Fruit fly (Drosophila melanogaster) S2 (cell line): ENCODE results near the gene CG34159.

ENCODE experiments used
- CG8478 ChIP-seq: fragments of >200 bp; optimal IDR thresholded peaks from 2 replicates; lab custom pipeline; 2018
- CTCF ChIP-seq, 2 experiments: fragments of >200 bp; optimal IDR thresholded peaks; 2 replicates each; lab custom pipeline; 2018

Gene CG34159

DNA sequence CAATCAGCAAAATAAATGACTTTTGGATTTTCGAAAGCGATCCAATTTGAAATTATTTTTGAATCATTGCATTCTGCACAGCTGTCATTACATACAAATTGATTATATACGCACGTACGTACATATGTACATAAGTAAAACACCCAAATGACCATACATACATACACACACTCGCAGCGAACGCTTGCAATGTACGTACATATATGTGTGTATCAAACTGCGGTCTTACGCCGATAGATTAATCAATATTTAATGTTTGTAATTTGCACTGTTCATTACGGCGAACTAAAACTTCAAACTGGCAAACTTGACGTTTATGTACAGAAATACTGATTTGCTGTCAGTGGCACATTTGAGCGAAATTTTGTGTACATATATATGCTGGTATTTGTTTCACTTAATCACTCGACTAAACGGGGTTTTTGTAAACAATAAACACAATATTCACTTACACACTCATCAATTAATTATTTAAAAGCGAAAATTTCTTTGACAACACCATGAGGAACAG, 22.2 kb upstream of the CG34159 start:
- TF ChIP-seq CTCF (optimal IDR thresholded peaks at IDR 0.05; lab: Kevin White, UChicago) (no peak), CG8478 (lab: Kevin White, UChicago) (no peak)

DNA sequence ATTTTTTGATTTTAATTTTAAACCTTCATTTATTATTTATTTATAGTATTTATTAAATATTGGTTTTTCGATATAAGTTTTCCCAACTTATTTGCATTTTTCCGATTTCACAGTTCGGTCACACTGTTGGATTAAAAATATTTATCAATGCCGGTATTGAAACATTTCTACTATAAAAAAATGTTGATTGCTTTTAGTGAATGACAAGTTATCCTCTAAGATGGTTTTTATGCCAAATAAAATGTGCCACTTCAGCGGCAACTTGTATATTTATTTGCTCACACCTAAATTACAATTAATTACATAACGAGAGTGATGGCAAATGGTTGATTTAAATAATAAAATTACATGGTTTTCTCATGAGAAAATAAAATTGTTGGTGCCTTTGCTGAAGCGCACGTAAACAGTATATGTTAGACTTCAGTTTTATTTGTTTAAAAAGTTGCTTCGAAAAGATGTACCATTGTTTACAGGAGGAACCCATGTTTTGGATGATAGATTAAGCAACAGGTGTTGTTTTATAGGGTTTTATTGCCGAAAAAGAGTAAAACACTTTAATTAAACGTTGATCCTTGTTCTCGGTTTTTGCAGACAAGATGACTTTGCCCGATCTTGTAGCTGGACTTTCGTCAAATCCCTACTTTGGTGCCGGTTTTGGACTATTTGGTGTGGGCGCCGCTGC, 18.6 kb upstream of the CG34159 start, which contains the start of gene Bcs1:
TSS of gene Bcs1 (plus strand) at position 108 of the 682 bp plus-strand sequence.
- TF ChIP-seq CG8478 (lab: Kevin White, UChicago) (no peak), CTCF (optimal IDR thresholded peaks at IDR 0.05; lab: Kevin White, UChicago) (no peak)

dm6 chr2L:10221387-10221705, 17.2 kb upstream of the CG34159 start:
- TF ChIP-seq CTCF (optimal IDR thresholded peaks at IDR 0.05; lab: Kevin White, UChicago): no peak
- TF ChIP-seq CG8478 (lab: Kevin White, UChicago): no peak

- TF ChIP-seq CTCF (optimal IDR thresholded peaks at IDR 0.05; lab: Kevin White, UChicago) (no peak), CG8478 (lab: Kevin White, UChicago) (no peak)
These were observed 16.6 kb upstream of the CG34159 start, which contains the start of the genes Npc1a and Prosalpha6 for dm6 chr2L:10220501-10221386. Gene Npc1a (minus strand): TSS chr2L:10221216. Gene Prosalpha6 (plus strand): TSS chr2L:10221351.

- TF ChIP-seq CTCF (optimal IDR thresholded peaks at IDR 0.05; lab: Kevin White, UChicago) (no peak), CG8478 (lab: Kevin White, UChicago) (no peak)
These were observed 15.9 kb upstream of the CG34159 start for dm6 chr2L:10220010-10220409.

- TF ChIP-seq CG8478 (lab: Kevin White, UChicago) (no peak), CTCF (optimal IDR thresholded peaks at IDR 0.05; lab: Kevin White, UChicago) (no peak)
These were observed 6.8 kb upstream of the CG34159 start, which contains the start of the genes CG5727 and ath for dm6 chr2L:10210631-10211557. Gene CG5727 (minus strand): TSS chr2L:10210681. Gene ath (plus strand): TSS chr2L:10211143.

DNA sequence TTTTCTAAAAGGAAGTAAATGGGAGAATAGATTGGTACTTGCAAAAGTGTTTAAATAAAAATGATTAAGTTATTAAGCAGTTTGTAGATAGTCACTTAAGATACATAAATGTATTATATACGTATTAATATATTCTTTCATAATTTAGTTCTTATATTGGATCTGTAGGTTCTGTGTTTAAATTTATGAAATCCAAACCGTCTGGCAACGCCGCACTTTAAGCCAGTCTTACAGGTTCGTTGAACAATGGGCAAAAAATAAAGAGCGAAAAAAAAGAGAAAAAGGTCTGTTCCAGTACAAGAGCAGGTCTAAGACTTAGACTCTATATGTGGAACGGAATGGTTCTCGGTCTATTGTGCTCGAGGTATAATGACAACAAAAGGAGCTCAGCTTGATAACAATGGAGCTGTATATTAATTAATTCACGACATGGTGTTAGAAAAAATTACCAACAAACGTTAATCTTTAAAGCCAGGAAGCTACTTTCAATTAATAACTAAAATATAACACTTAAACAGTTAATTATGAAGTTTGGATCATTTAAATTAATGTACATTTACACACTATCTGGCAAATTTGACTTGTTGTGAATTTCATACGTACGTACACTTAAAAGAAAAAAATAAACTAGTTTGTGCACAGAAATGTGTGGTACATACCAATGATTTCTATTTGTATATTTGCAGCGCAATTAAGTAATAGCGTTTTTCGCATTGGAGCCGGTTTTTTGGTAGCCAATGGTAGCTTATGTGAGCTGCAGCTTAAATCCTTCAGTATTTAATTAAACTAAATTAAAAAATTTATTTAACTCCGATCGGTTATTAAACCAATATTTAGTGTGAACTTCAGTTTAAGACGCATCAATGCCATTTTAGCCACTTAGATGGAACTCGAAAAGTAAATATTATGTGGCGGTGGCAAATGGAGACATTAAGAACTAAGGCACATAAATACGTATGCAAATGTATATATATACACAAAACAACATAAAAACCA, 5.0 kb upstream of the CG34159 start, which contains the start of gene CG5731:
TSS of gene CG5731 (minus strand) at position 946 of the 996 bp plus-strand sequence.
- TF ChIP-seq CG8478 (lab: Kevin White, UChicago) (no peak), CTCF (optimal IDR thresholded peaks at IDR 0.05; lab: Kevin White, UChicago) (no peak)

- no peak for TF ChIP-seq CTCF (optimal IDR thresholded peaks at IDR 0.05; lab: Kevin White, UChicago)
- TF ChIP-seq CG8478 (lab: Kevin White, UChicago): no peak
These were observed 2.6 kb upstream of the CG34159 start, which contains the start of gene Snx17 for dm6 chr2L:10206633-10207162. Gene Snx17 (minus strand): TSS chr2L:10206961.

- TF ChIP-seq CG8478 (lab: Kevin White, UChicago): no peak
- TF ChIP-seq CTCF (optimal IDR thresholded peaks at IDR 0.05; lab: Kevin White, UChicago): no peak
These were observed 1.8 kb upstream of the CG34159 start for dm6 chr2L:10205940-10206339.

DNA sequence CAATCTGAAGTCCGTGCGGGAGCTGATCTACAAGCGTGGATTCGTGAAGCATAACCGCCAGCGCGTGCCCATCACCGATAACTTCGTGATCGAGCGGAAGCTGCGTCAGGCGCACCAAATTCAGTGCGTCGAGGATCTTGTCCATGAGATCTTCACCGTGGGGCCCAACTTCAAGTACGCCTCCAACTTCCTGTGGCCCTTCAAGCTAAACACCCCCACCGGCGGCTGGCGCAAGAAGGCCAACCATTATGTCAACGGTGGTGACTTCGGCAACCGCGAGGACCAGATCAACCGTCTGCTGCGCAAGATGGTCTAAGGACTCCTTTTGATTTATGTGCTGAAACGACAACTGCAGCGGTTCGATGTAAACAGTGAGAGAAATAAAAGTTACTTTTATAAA, 2.4 kb downstream of the CG34159 start:
- TF ChIP-seq CG8478 (lab: Kevin White, UChicago): no peak

- TF ChIP-seq CG8478 (lab: Kevin White, UChicago) (no peak), CTCF (optimal IDR thresholded peaks at IDR 0.05; lab: Kevin White, UChicago) (peak; percentile 34 to 52)
These were observed 3.3 kb downstream of the CG34159 start, which contains the start of the genes Ripalpha and RpL7 for dm6 chr2L:10200847-10201246. Gene Ripalpha (minus strand): TSS chr2L:10200974. Gene RpL7 (plus strand): TSS chr2L:10201004.

dm6 chr2L:10198911-10199310, 5.2 kb downstream of the CG34159 start, which contains the start of gene Sur:
Gene Sur (minus strand): TSS chr2L:10199117.
- no peak for TF ChIP-seq CG8478 (lab: Kevin White, UChicago)
- no peak for TF ChIP-seq CTCF (optimal IDR thresholded peaks at IDR 0.05; lab: Kevin White, UChicago)
